Worm (Caenorhabditis elegans) whole organism, L4/young adult: ENCODE results near the gene cey-1.

Experiments used
- W03F9.2 ChIP-seq: fragments of 150-350 bp; optimal IDR thresholded peaks from 2 replicates; lab custom pipeline; 2014; ENCODE audit warnings: missing biosample characterization, missing genetic modification characterization
- dao-5 ChIP-seq: sonication (generic microtip); optimal IDR thresholded peaks from 2 replicates; lab custom pipeline; 2016; ENCODE audit warnings: missing genotype, missing genetic modification characterization, moderate library complexity, missing compliant biosample characterization
- him-1 ChIP-seq: sonication (generic microtip); optimal IDR thresholded peaks from 2 replicates; lab custom pipeline; 2016; ENCODE audit warnings: missing genotype, missing genetic modification reagents, missing genetic modification characterization, missing compliant biosample characterization

ce11 chrII:11048930-11049329 lies 7.9 kb upstream of the cey-1 start, which contains the start of gene F33A8.4:
- TF ChIP-seq W03F9.2 (tag; lab: Kevin White, UChicago) (no peak), him-1 (tag; lab: Kevin White, UChicago) (no peak), dao-5 (no peak)
